Fruit fly (Drosophila melanogaster): ENCODE measurements around the gene CG13674.
A peak's percentile ranks its signal among the peaks of the same experiment; 100 is the strongest.

Gene CG13674

dm6 chr3L:8197779-8198279 lies 21.0 kb downstream of the CG13674 start, which contains the start of the genes UbcE2M and Dhps (continued):
- TF ChIP-seq tup (GFP tag; optimal IDR thresholded peaks at IDR 0.05) (peak; percentile 2), hkb (optimal IDR thresholded peaks at IDR 0.05) (no peak), hkb (GFP tag; IDR thresholded peaks at IDR 0.05) (peak; percentile 50), CG13624 (GFP tag; optimal IDR thresholded peaks at IDR 0.05) (peak; percentile 31), CG12155 (GFP tag; optimal IDR thresholded peaks at IDR 0.05) (peak; percentile 70), D19B (GFP tag; optimal IDR thresholded peaks at IDR 0.05) (peak; percentile 59)

DNA sequence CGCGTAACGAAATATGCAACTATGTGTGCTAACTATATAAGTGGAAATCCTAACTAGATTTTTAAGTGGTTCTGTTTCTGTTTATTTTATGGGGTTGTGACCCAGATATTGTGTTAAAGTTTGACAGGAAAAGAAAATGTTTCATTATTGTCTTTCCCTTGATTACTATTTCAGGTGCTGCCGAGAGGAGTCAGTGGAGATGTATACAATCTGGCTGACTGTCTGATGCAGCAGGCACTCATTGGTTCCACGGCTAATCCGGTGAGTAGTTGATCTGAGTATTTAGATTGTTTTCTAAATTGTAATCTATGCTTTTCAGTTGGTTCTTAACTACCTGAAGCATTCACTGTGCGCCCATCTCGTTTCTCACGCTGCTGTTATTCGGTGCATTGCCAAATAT lies 25.8 kb downstream of the CG13674 start, which contains the start of gene CG7387:
Gene CG7387, minus strand, starts transcription at position 101 of the 400 bp plus-strand sequence.
- TF ChIP-seq gce (GFP tag; IDR thresholded peaks at IDR 0.05) (no peak), CG34422 (GFP tag; IDR thresholded peaks at IDR 0.05) (no peak), CG2129 (GFP tag; IDR thresholded peaks at IDR 0.05; ENCODE audit: partially characterized antibody) (no peak), CG14710 (tag; optimal IDR thresholded peaks at IDR 0.05) (no peak), nom (GFP tag; optimal IDR thresholded peaks at IDR 0.05) (no peak)

- TF ChIP-seq Stat92E (GFP tag; optimal IDR thresholded peaks at IDR 0.05) (no peak), trem (tag; optimal IDR thresholded peaks at IDR 0.05) (peak; percentile 32), CG9797 (GFP tag; optimal IDR thresholded peaks at IDR 0.05) (peak; percentile 42), CG2116 (GFP tag; optimal IDR thresholded peaks at IDR 0.05) (peak; percentile 55), Dp (GFP tag; optimal IDR thresholded peaks at IDR 0.05) (peak; percentile 75), Elba2 (GFP tag; optimal IDR thresholded peaks at IDR 0.05) (no peak), CG34224 (GFP tag; IDR thresholded peaks at IDR 0.05; ENCODE audit: partially characterized antibody) (peak; percentile 22; the same call in 1 of the 3 replicates), BEAF-32 (GFP tag; optimal IDR thresholded peaks at IDR 0.05) (peak; percentile 17), MESR4 (GFP tag; optimal IDR thresholded peaks at IDR 0.05) (peak; percentile 59), CG12659 (GFP tag; optimal IDR thresholded peaks at IDR 0.05) (peak; percentile 46), gfzf (GFP tag; optimal IDR thresholded peaks at IDR 0.05) (peak; percentile 71), stwl (tag; optimal IDR thresholded peaks at IDR 0.05) (peak; percentile 82), pzg (GFP tag; optimal IDR thresholded peaks at IDR 0.05) (peak; percentile 47), Xbp1 (GFP tag; optimal IDR thresholded peaks at IDR 0.05) (peak; percentile 1), zen (tag; optimal IDR thresholded peaks at IDR 0.05) (peak; percentile 28), CG4617 (GFP tag; optimal IDR thresholded peaks at IDR 0.05; ENCODE audit: borderline replicate concordance) (peak; percentile 82), CG17328 (GFP tag; IDR thresholded peaks at IDR 0.05) (no peak), Fer1 (GFP tag; optimal IDR thresholded peaks at IDR 0.05) (peak; percentile 9), CG16815 (GFP tag; optimal IDR thresholded peaks at IDR 0.05) (no peak), Hey (tag; optimal IDR thresholded peaks at IDR 0.05) (no peak), YL-1 (GFP tag; optimal IDR thresholded peaks at IDR 0.05) (peak; percentile 22), phol (tag; optimal IDR thresholded peaks at IDR 0.05) (peak; percentile 27), CG10267 (tag; optimal IDR thresholded peaks at IDR 0.05) (peak; percentile 95), HHEX (GFP tag; optimal IDR thresholded peaks at IDR 0.05) (no peak), CG15514 (GFP tag; optimal IDR thresholded peaks at IDR 0.05) (peak; percentile 54), grau (tag; optimal IDR thresholded peaks at IDR 0.05) (peak; percentile 9), E2f2 (GFP tag; IDR thresholded peaks at IDR 0.05) (peak; percentile 84), B-H2 (GFP tag; optimal IDR thresholded peaks at IDR 0.05) (peak; percentile 16), CG2120 (GFP tag; optimal IDR thresholded peaks at IDR 0.05) (peak; percentile 36), CG14710 (tag; optimal IDR thresholded peaks at IDR 0.05) (peak; percentile 38), MBD-R2 (GFP tag; IDR thresholded peaks at IDR 0.05) (peak; percentile 70), lbe (GFP tag; optimal IDR thresholded peaks at IDR 0.05) (peak; percentile 15), vfl (GFP tag; optimal IDR thresholded peaks at IDR 0.05) (no peak), CG34376 (GFP tag; optimal IDR thresholded peaks at IDR 0.05) (no peak), Bgb (GFP tag; IDR thresholded peaks at IDR 0.05; ENCODE audit: partially characterized antibody) (peak; percentile 12; the same call in 1 of the 2 replicates)
Observed at dm6 chr3L:8191042-8191613, 27.7 kb downstream of the CG13674 start, which contains the start of gene MED24. Gene MED24, plus strand, starts transcription at chr3L:8191270.

Measured in whole organism, embryonic.